Worm (Caenorhabditis elegans) whole organism, L1 larva: ENCODE measurements around the gene cest-9.2.
A peak's percentile ranks its signal among the peaks of the same experiment; 100 is the strongest.

Experiments used
- C04F5.9 ChIP-seq: sonication (generic microtip); optimal IDR thresholded peaks from 2 replicates; lab custom pipeline; 2016; ENCODE audit warnings: missing genetic modification characterization, missing compliant biosample characterization
- C34B4.2 ChIP-seq: sonication (generic microtip); optimal IDR thresholded peaks from 2 replicates; lab custom pipeline; 2017; ENCODE audit warnings: mild to moderate bottlenecking, missing genetic modification characterization, missing compliant biosample characterization
- F16B12.6 ChIP-seq: fragments of 150-350 bp; optimal IDR thresholded peaks from 2 replicates; lab custom pipeline; 2014; ENCODE audit warnings: missing biosample characterization, missing genetic modification characterization
- Y116A8C.19 ChIP-seq: sonication (generic microtip); optimal IDR thresholded peaks from 2 replicates; lab custom pipeline; 2016; ENCODE audit warnings: missing compliant biosample characterization, missing genetic modification characterization, borderline replicate concordance
- aha-1 ChIP-seq: fragments of 150-350 bp; optimal IDR thresholded peaks from 2 replicates; lab custom pipeline; 2014; ENCODE audit warnings: missing biosample characterization, missing genetic modification characterization
- aly-2 ChIP-seq: fragments of 150-350 bp; optimal IDR thresholded peaks from 2 replicates; lab custom pipeline; 2014; ENCODE audit warnings: missing biosample characterization, missing genetic modification characterization
- ceh-82 ChIP-seq, 3 experiments: fragments of 150-350 bp in 1 of 3; sonication (generic microtip) in 2 of 3; optimal IDR thresholded peaks; 2 replicates each; lab custom pipeline; 2014 to 2017; ENCODE audit warnings: missing biosample characterization in 3 of 3, missing genetic modification characterization in 3 of 3
- ces-1 ChIP-seq: fragments of 150-350 bp; optimal IDR thresholded peaks from 2 replicates; lab custom pipeline; 2014; ENCODE audit warnings: missing biosample characterization, missing genetic modification reagents, missing genetic modification characterization
- dsc-1 ChIP-seq: sonication (generic microtip); optimal IDR thresholded peaks from 2 replicates; lab custom pipeline; 2016; ENCODE audit warnings: mild to moderate bottlenecking, missing genetic modification characterization, missing compliant biosample characterization
- egl-27 ChIP-seq, 2 experiments: fragments of 150-350 bp in 1 of 2; sonication (generic microtip); optimal IDR thresholded peaks; 3 replicates each; lab custom pipeline; 2017 to 2018; ENCODE audit warnings: missing biosample characterization in 2 of 2, missing genetic modification characterization in 2 of 2, missing genetic modification reagents in 2 of 2
- elt-2 ChIP-seq: sonication (generic microtip); optimal IDR thresholded peaks from 2 replicates; lab custom pipeline; 2016; ENCODE audit warnings: missing genetic modification characterization, mild to moderate bottlenecking, inconsistent platforms, missing compliant biosample characterization, missing genetic modification reagents
- elt-3 ChIP-seq, 6 experiments: fragments of 150-350 bp in 1 of 6; sonication (generic microtip); optimal IDR thresholded peaks; 2 replicates each; lab custom pipeline; 2017 to 2018; ENCODE audit warnings: missing biosample characterization in 6 of 6, missing genetic modification characterization in 6 of 6, inconsistent platforms in 1 of 6
- ets-5 ChIP-seq: fragments of 200-800 bp; sonication (Bioruptor generic); IDR thresholded peaks from 2 replicates; pipeline ENCODE4 v1.3.6; 2022; ENCODE audit warnings: missing genetic modification characterization, missing compliant biosample characterization
- fkh-10 ChIP-seq: sonication (generic microtip); optimal IDR thresholded peaks from 2 replicates; lab custom pipeline; 2017; ENCODE audit warnings: missing biosample characterization, missing genetic modification reagents, missing genetic modification characterization
- fkh-8 ChIP-seq: sonication (generic microtip); optimal IDR thresholded peaks from 2 replicates; lab custom pipeline; 2016; ENCODE audit warnings: mild to moderate bottlenecking, missing genetic modification characterization, missing compliant biosample characterization
- fos-1 ChIP-seq: fragments of 150-350 bp; optimal IDR thresholded peaks from 2 replicates; lab custom pipeline; 2014; ENCODE audit warnings: missing biosample characterization, missing genetic modification characterization
- grh-1 ChIP-seq: fragments of 200-800 bp; sonication (Bioruptor generic); IDR thresholded peaks from 2 replicates; pipeline ENCODE4 v1.3.6; 2022; ENCODE audit warnings: missing genetic modification reagents, missing genetic modification characterization, missing compliant biosample characterization
- hlh-17 ChIP-seq: fragments of 200-800 bp; sonication (Bioruptor generic); optimal IDR thresholded peaks from 2 replicates; lab custom pipeline; 2018; ENCODE audit warnings: missing genetic modification characterization, mild to moderate bottlenecking, missing compliant biosample characterization, moderate library complexity, borderline replicate concordance
- irx-1 ChIP-seq: sonication (generic microtip); optimal IDR thresholded peaks from 2 replicates; lab custom pipeline; 2016; ENCODE audit warnings: missing genetic modification characterization, missing compliant biosample characterization
- isw-1 ChIP-seq: fragments of 200-800 bp; sonication (Bioruptor generic); IDR thresholded peaks from 2 replicates; pipeline ENCODE4 v1.3.6; 2022; ENCODE audit warnings: missing genetic modification characterization, missing compliant biosample characterization
- lin-13 ChIP-seq: fragments of 150-350 bp; optimal IDR thresholded peaks from 2 replicates; lab custom pipeline; 2014; ENCODE audit warnings: missing biosample characterization, missing genetic modification reagents, missing genetic modification characterization
- lin-14 ChIP-seq: fragments of 200-800 bp; sonication (Bioruptor generic); optimal IDR thresholded peaks from 2 replicates; lab custom pipeline; 2018; ENCODE audit warnings: mild to moderate bottlenecking, missing genetic modification characterization, moderate library complexity, missing compliant biosample characterization
- lin-35 ChIP-seq, 2 experiments: fragments of 150-350 bp; optimal IDR thresholded peaks; 2 replicates each; lab custom pipeline; 2014; ENCODE audit warnings: missing biosample characterization in 2 of 2, missing genetic modification characterization in 2 of 2, missing genetic modification reagents in 2 of 2
- lir-3 ChIP-seq: sonication (generic microtip); optimal IDR thresholded peaks from 2 replicates; lab custom pipeline; 2016; ENCODE audit warnings: mild to moderate bottlenecking, missing genetic modification characterization, moderate library complexity, missing compliant biosample characterization; ENCODE audit not compliant: poor library complexity
- lsy-2 ChIP-seq, 2 experiments: fragments of 150-350 bp; optimal IDR thresholded peaks; 2 replicates each; lab custom pipeline; 2014; ENCODE audit warnings: missing biosample characterization in 2 of 2, missing genetic modification characterization in 2 of 2
- mdl-1 ChIP-seq, 2 experiments: fragments of 150-350 bp; optimal IDR thresholded peaks; 2 replicates each; lab custom pipeline; 2014 to 2017; ENCODE audit warnings: missing biosample characterization in 2 of 2, missing genetic modification characterization in 2 of 2, inconsistent platforms in 1 of 2
- mef-2 ChIP-seq: fragments of 150-350 bp; optimal IDR thresholded peaks from 2 replicates; lab custom pipeline; 2014; ENCODE audit warnings: missing biosample characterization, missing genetic modification characterization
- mep-1 ChIP-seq: fragments of 150-350 bp; optimal IDR thresholded peaks from 2 replicates; lab custom pipeline; 2014; ENCODE audit warnings: missing biosample characterization, missing genetic modification characterization
- nhr-11 ChIP-seq: fragments of 150-350 bp; optimal IDR thresholded peaks from 2 replicates; lab custom pipeline; 2014; ENCODE audit warnings: missing biosample characterization, missing genetic modification characterization
- nhr-19 ChIP-seq: fragments of 200-800 bp; sonication (Bioruptor generic); conservative IDR thresholded peaks from 2 replicates; pipeline ENCODE4 v1.3.6; 2022; ENCODE audit warnings: missing genetic modification characterization, missing compliant biosample characterization
- nhr-20 ChIP-seq: sonication (generic microtip); optimal IDR thresholded peaks from 2 replicates; lab custom pipeline; 2016; ENCODE audit warnings: mild to moderate bottlenecking, missing genetic modification characterization, missing compliant biosample characterization
- nhr-237 ChIP-seq: fragments of 150-350 bp; optimal IDR thresholded peaks from 2 replicates; lab custom pipeline; 2014; ENCODE audit warnings: missing biosample characterization, missing genetic modification characterization
- nhr-28 ChIP-seq: fragments of 150-350 bp; optimal IDR thresholded peaks from 2 replicates; lab custom pipeline; 2014; ENCODE audit warnings: missing biosample characterization, missing genetic modification characterization
- nhr-77 ChIP-seq: fragments of 150-350 bp; optimal IDR thresholded peaks from 2 replicates; lab custom pipeline; 2014; ENCODE audit warnings: missing biosample characterization, missing genetic modification characterization
- nhr-85 ChIP-seq: sonication (generic microtip); peaks from one replicate; lab custom pipeline; 2016; ENCODE audit warnings: missing genetic modification characterization, inconsistent platforms, missing compliant biosample characterization
- nhr-90 ChIP-seq: sonication (generic microtip); optimal IDR thresholded peaks from 2 replicates; lab custom pipeline; 2016; ENCODE audit warnings: mild to moderate bottlenecking, missing genetic modification characterization, missing compliant biosample characterization; ENCODE audit not compliant: poor library complexity
- pag-3 ChIP-seq: sonication (generic microtip); optimal IDR thresholded peaks from 2 replicates; lab custom pipeline; 2017; ENCODE audit warnings: missing genetic modification characterization, mild to moderate bottlenecking, missing compliant biosample characterization, antibody characterized with exemption, borderline replicate concordance; ENCODE audit not compliant: insufficient read depth
- pax-3 ChIP-seq: fragments of 200-800 bp; sonication (Bioruptor generic); optimal IDR thresholded peaks from 2 replicates; lab custom pipeline; 2018; ENCODE audit warnings: mild to moderate bottlenecking, missing genetic modification characterization, moderate library complexity, missing compliant biosample characterization
- rnt-1 ChIP-seq: sonication (generic microtip); optimal IDR thresholded peaks from 2 replicates; lab custom pipeline; 2016; ENCODE audit warnings: mild to moderate bottlenecking, missing genetic modification characterization, moderate library complexity, missing compliant biosample characterization
- skn-1 ChIP-seq: fragments of 150-350 bp; optimal IDR thresholded peaks from 2 replicates; lab custom pipeline; 2014; ENCODE audit warnings: missing biosample characterization, missing genetic modification characterization
- snpc-4 ChIP-seq: fragments of 150-350 bp; optimal IDR thresholded peaks from 2 replicates; lab custom pipeline; 2014; ENCODE audit warnings: missing biosample characterization, missing genetic modification characterization
- snu-23 ChIP-seq: sonication (generic microtip); optimal IDR thresholded peaks from 2 replicates; lab custom pipeline; 2016; ENCODE audit warnings: missing genetic modification characterization, missing compliant biosample characterization
- sup-37 ChIP-seq: fragments of 200-800 bp; sonication (Bioruptor generic); optimal IDR thresholded peaks from 2 replicates; lab custom pipeline; 2018; ENCODE audit warnings: mild to moderate bottlenecking, missing genetic modification characterization, missing compliant biosample characterization
- swsn-7 ChIP-seq: sonication (generic microtip); optimal IDR thresholded peaks from 2 replicates; lab custom pipeline; 2016; ENCODE audit warnings: missing genetic modification characterization, missing compliant biosample characterization
- tbx-2 ChIP-seq: sonication (generic microtip); optimal IDR thresholded peaks from 2 replicates; lab custom pipeline; 2016; ENCODE audit warnings: missing genetic modification characterization, missing compliant biosample characterization
- unc-130 ChIP-seq: fragments of 150-350 bp; optimal IDR thresholded peaks from 2 replicates; lab custom pipeline; 2017; ENCODE audit warnings: missing biosample characterization, missing genetic modification characterization, inconsistent platforms
- unc-62 ChIP-seq: fragments of 150-350 bp; optimal IDR thresholded peaks from 2 replicates; lab custom pipeline; 2014; ENCODE audit warnings: missing biosample characterization, missing genetic modification reagents, missing genetic modification characterization
- zag-1 ChIP-seq: fragments of 150-350 bp; optimal IDR thresholded peaks from 2 replicates; lab custom pipeline; 2014; ENCODE audit warnings: missing biosample characterization, missing genetic modification characterization
- ztf-11 ChIP-seq, 2 experiments: sonication (generic microtip); optimal IDR thresholded peaks; 2 replicates each; lab custom pipeline; 2016 to 2017; ENCODE audit warnings: missing genetic modification characterization in 2 of 2, missing biosample characterization in 1 of 2, missing compliant biosample characterization in 1 of 2
- ztf-4 ChIP-seq: fragments of 150-350 bp; optimal IDR thresholded peaks from 2 replicates; lab custom pipeline; 2014; ENCODE audit warnings: missing biosample characterization, missing genetic modification characterization

cest-9.2 gene

DNA sequence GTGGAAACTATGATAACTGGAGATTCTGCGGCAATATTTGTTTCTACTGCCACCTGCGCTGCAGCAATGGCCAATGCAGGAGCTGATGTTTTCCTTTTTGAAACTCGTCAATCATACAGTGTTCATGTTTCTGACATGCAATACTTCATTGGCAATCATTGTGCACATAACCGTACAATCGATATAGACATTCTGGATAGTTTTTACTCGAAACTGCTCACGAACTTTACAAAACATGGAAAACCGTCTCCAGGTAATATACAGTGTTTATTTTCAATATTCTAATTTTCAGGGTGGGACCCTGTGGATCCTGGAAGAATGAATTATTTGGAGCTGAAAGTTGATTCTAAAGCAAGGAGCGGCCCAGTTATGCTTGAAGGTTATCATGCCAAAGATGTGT lies at the start of gene cest-9.2:
Gene cest-9.2 (plus strand): TSS at position 301 of the 400 bp plus-strand sequence.
- TF ChIP-seq mep-1 (tag; lab: Kevin White, UChicago) (no peak), snu-23 (GFP tag; lab: Kevin White, UChicago) (no peak), fkh-8 (tag; lab: Kevin White, UChicago) (no peak), mef-2 (tag; lab: Kevin White, UChicago) (no peak), nhr-19 (GFP tag; lab: Robert Waterston, UW) (no peak), sup-37 (no peak), zag-1 (tag; lab: Kevin White, UChicago) (no peak), F16B12.6 (no peak), unc-130 (tag; lab: Kevin White, UChicago) (no peak), grh-1 (GFP tag; lab: Robert Waterston, UW) (no peak), skn-1 (tag; lab: Kevin White, UChicago) (no peak), ets-5 (GFP tag; lab: Robert Waterston, UW) (no peak), pag-3 (no peak), C04F5.9 (no peak), lir-3 (tag; lab: Kevin White, UChicago) (no peak)

DNA sequence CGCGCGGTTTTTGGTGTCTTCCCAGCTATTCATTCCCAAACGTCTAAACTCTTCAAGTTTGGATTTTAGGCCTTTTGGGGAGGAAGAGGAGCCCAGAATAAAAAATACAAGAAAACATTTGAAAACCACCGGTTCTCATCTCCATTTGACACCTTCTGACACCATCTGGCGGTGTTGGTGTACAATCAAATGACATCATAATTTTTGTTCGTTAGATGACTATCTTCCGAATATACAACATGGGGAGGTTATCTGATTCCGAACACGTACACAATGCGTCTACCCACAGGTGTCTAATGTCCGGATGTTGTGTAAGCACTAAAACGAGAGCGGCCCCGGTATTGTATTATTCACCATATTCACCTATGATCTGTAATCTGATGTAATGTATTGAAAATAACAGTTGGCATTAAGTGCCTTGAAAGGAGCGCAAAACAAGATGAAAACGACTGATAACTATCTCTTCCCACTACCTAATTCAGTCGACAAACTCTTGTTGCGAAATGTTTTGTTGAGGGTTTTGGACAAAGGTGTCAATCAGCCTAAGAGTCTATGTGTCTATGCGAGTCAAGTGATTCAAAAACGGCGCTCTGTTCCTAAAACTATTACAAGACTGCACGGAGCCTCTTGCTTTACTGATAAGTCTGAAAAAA lies 49.3 kb upstream of the cest-9.2 start:
- no peak for TF ChIP-seq C34B4.2 (tag; lab: Kevin White, UChicago)
- no peak for TF ChIP-seq ets-5 (GFP tag; lab: Robert Waterston, UW)
- no peak for TF ChIP-seq fos-1
- TF ChIP-seq aly-2 (tag; lab: Kevin White, UChicago) = no peak
- no peak for TF ChIP-seq fkh-8 (tag; lab: Kevin White, UChicago)
- no peak for TF ChIP-seq egl-27 (tag; optimal IDR thresholded peaks at IDR 0.05; lab: Kevin White, UChicago)
- TF ChIP-seq ztf-4 (tag; lab: Kevin White, UChicago) = no peak
- TF ChIP-seq lin-14 (GFP tag; lab: Kevin White, UChicago) = peak; percentile 56
- TF ChIP-seq aha-1 (tag; lab: Kevin White, UChicago) = no peak
- TF ChIP-seq lin-13 (GFP tag; lab: Kevin White, UChicago) = no peak
- TF ChIP-seq unc-62 (GFP tag; lab: Kevin White, UChicago) = no peak
- no peak for TF ChIP-seq nhr-11 (tag; lab: Kevin White, UChicago)
- TF ChIP-seq dsc-1 = no peak
- TF ChIP-seq sup-37 = no peak
- TF ChIP-seq irx-1 (tag; lab: Kevin White, UChicago) = no peak
- no peak for TF ChIP-seq tbx-2 (tag; lab: Kevin White, UChicago)
- TF ChIP-seq rnt-1 (tag; lab: Kevin White, UChicago) = peak; percentile 18
- TF ChIP-seq elt-2 (tag; lab: Kevin White, UChicago) = peak; percentile 10
- TF ChIP-seq pax-3 = no peak
- no peak for TF ChIP-seq F16B12.6
- no peak for TF ChIP-seq elt-3 (tag; optimal IDR thresholded peaks at IDR 0.05; lab: Kevin White, UChicago)
- TF ChIP-seq mdl-1 (tag; optimal IDR thresholded peaks at IDR 0.05; lab: Kevin White, UChicago) = no peak
- no peak for TF ChIP-seq lsy-2 (tag; optimal IDR thresholded peaks at IDR 0.05; lab: Kevin White, UChicago)
- no peak for TF ChIP-seq fkh-10
- no peak for TF ChIP-seq ceh-82 (tag; optimal IDR thresholded peaks at IDR 0.05; lab: Kevin White, UChicago)
- TF ChIP-seq ztf-11 (tag; optimal IDR thresholded peaks at IDR 0.05; lab: Kevin White, UChicago) = peak in 1 of 2 experiments; percentile 19
- TF ChIP-seq ces-1 (GFP tag; lab: Kevin White, UChicago) = no peak
- TF ChIP-seq Y116A8C.19 = no peak
- no peak for TF ChIP-seq snpc-4 (tag; lab: Kevin White, UChicago)
- peak in 1 of 2 experiments; percentile 1 for TF ChIP-seq lin-35 (GFP tag; optimal IDR thresholded peaks at IDR 0.05; lab: Kevin White, UChicago)
- TF ChIP-seq isw-1 = no peak
- no peak for TF ChIP-seq hlh-17 (GFP tag; lab: Kevin White, UChicago)
- no peak for TF ChIP-seq C04F5.9
- TF ChIP-seq unc-130 (tag; lab: Kevin White, UChicago) = no peak
- TF ChIP-seq nhr-77 (tag; lab: Kevin White, UChicago) = no peak
- TF ChIP-seq swsn-7 = no peak
- peak; percentile 85 for TF ChIP-seq nhr-85 (tag; lab: Kevin White, UChicago)
- no peak for TF ChIP-seq nhr-28 (tag; lab: Kevin White, UChicago)
- TF ChIP-seq nhr-20 (tag; lab: Kevin White, UChicago) = peak; percentile 18
- TF ChIP-seq nhr-237 (tag; lab: Kevin White, UChicago) = no peak
- TF ChIP-seq nhr-90 (tag; lab: Kevin White, UChicago) = peak; percentile 25
